Fruit fly (Drosophila melanogaster) whole organism, embryonic: Measurements from ENCODE around the gene CG31493.
A peak's percentile ranks its signal among the peaks of the same experiment; 100 is the strongest.

Experiments
- ATbp ChIP-seq: fragments of 200-800 bp; sonication (Bioruptor generic); optimal IDR thresholded peaks from 2 replicates; lab custom pipeline; 2017; ENCODE audit warnings: missing biosample characterization, mild to moderate bottlenecking, missing genetic modification characterization, missing genetic modification reagents
- Blimp-1 ChIP-seq: fragments of 200-800 bp; sonication (Bioruptor generic); optimal IDR thresholded peaks from 3 replicates; lab custom pipeline; 2018; ENCODE audit warnings: missing biosample characterization, missing genetic modification characterization, mild to moderate bottlenecking, moderate library complexity, missing genetic modification reagents
- CG1024 ChIP-seq: fragments of 200-800 bp; sonication (Bioruptor generic); IDR thresholded peaks from 2 replicates; pipeline ENCODE4 v1.3.6; 2022; ENCODE audit warnings: missing biosample characterization, missing genetic modification characterization
- CG11247 ChIP-seq: fragments of 200-800 bp; sonication (Bioruptor generic); IDR thresholded peaks from 2 replicates; pipeline ENCODE4 v1.3.6; 2022; ENCODE audit warnings: missing biosample characterization, missing genetic modification characterization
- CG13123 ChIP-seq: fragments of 200-800 bp; sonication (Bioruptor generic); optimal IDR thresholded peaks from 2 replicates; lab custom pipeline; 2016; ENCODE audit warnings: missing biosample characterization, missing genetic modification characterization
- CG13624 ChIP-seq: fragments of 200-800 bp; sonication (Bioruptor generic); optimal IDR thresholded peaks from 2 replicates; lab custom pipeline; 2016; ENCODE audit warnings: missing biosample characterization, missing genetic modification characterization
- CG15269 ChIP-seq: fragments of 200-800 bp; sonication (Bioruptor generic); optimal IDR thresholded peaks from 2 replicates; lab custom pipeline; 2018; ENCODE audit warnings: missing biosample characterization, mild to moderate bottlenecking, missing genetic modification characterization, moderate library complexity
- CG16779 ChIP-seq: fragments of 200-800 bp; sonication (Bioruptor generic); IDR thresholded peaks from 2 replicates; pipeline ENCODE4 v1.3.6; 2022; ENCODE audit warnings: missing biosample characterization, missing genetic modification characterization
- CG16815 ChIP-seq: fragments of 200-800 bp; sonication (Bioruptor generic); optimal IDR thresholded peaks from 3 replicates; lab custom pipeline; 2017; ENCODE audit warnings: missing biosample characterization, mild to moderate bottlenecking, missing genetic modification characterization
- CG17385 ChIP-seq: fragments of 200-800 bp; sonication (Bioruptor generic); optimal IDR thresholded peaks from 3 replicates; lab custom pipeline; 2018; ENCODE audit warnings: missing biosample characterization, mild to moderate bottlenecking, missing genetic modification characterization
- CG17612 ChIP-seq: fragments of 200-800 bp; sonication (Bioruptor generic); IDR thresholded peaks from 2 replicates; pipeline ENCODE4 v1.3.6; 2022; ENCODE audit warnings: missing biosample characterization, missing genetic modification characterization
- CG18262 ChIP-seq: fragments of 200-800 bp; optimal IDR thresholded peaks from 3 replicates; lab custom pipeline; 2019; ENCODE audit warnings: missing biosample characterization, mild to moderate bottlenecking, missing genetic modification characterization, moderate library complexity
- CG2129 ChIP-seq: fragments of 200-800 bp; sonication (Bioruptor generic); IDR thresholded peaks from 2 replicates; pipeline ENCODE4 v1.3.6; 2022; ENCODE audit warnings: missing biosample characterization, missing genetic modification characterization; ENCODE audit not compliant: partially characterized antibody
- CG2678 ChIP-seq: fragments of 200-800 bp; sonication (Bioruptor generic); optimal IDR thresholded peaks from 3 replicates; lab custom pipeline; 2019; ENCODE audit warnings: missing biosample characterization, mild to moderate bottlenecking, missing genetic modification characterization, moderate library complexity
- CG30431 ChIP-seq: fragments of 200-800 bp; sonication (Bioruptor generic); optimal IDR thresholded peaks from 2 replicates; lab custom pipeline; 2017; ENCODE audit warnings: missing biosample characterization, missing genetic modification characterization
- CG42726 ChIP-seq: fragments of 200-800 bp; sonication (Bioruptor generic); IDR thresholded peaks from 2 replicates; pipeline ENCODE4 v1.3.6; 2022; ENCODE audit warnings: missing biosample characterization, missing genetic modification characterization; ENCODE audit not compliant: partially characterized antibody
- CG4282 ChIP-seq: fragments of 200-800 bp; sonication (Bioruptor generic); optimal IDR thresholded peaks from 2 replicates; lab custom pipeline; 2016; ENCODE audit warnings: missing biosample characterization, missing genetic modification characterization
- CG6791 ChIP-seq: fragments of 200-800 bp; sonication (Bioruptor generic); IDR thresholded peaks from 3 replicates; pipeline ENCODE4 v1.3.6; 2022; ENCODE audit warnings: missing biosample characterization, missing genetic modification characterization; ENCODE audit not compliant: partially characterized antibody
- CG7786 ChIP-seq: fragments of 200-800 bp; sonication (Bioruptor generic); optimal IDR thresholded peaks from 2 replicates; lab custom pipeline; 2016; ENCODE audit warnings: missing biosample characterization, missing genetic modification characterization
- Dad ChIP-seq: fragments of 200-800 bp; sonication (Bioruptor generic); optimal IDR thresholded peaks from 3 replicates; lab custom pipeline; 2016; ENCODE audit warnings: missing biosample characterization, missing genetic modification characterization
- Doc3 ChIP-seq: fragments of 200-800 bp; sonication (Bioruptor generic); IDR thresholded peaks from 3 replicates; pipeline ENCODE4 v1.3.6; 2022; ENCODE audit warnings: missing biosample characterization, missing genetic modification characterization; ENCODE audit not compliant: partially characterized antibody
- E2f2 ChIP-seq: fragments of 200-800 bp; sonication (Bioruptor generic); IDR thresholded peaks from 2 replicates; pipeline ENCODE4 v1.3.6; 2022; ENCODE audit warnings: missing biosample characterization, missing genetic modification characterization
- Fer1 ChIP-seq: fragments of 200-800 bp; sonication (Bioruptor generic); optimal IDR thresholded peaks from 2 replicates; lab custom pipeline; 2017; ENCODE audit warnings: missing biosample characterization, mild to moderate bottlenecking, missing genetic modification characterization
- Gsc ChIP-seq: fragments of 200-800 bp; sonication (Bioruptor generic); IDR thresholded peaks from 2 replicates; pipeline ENCODE4 v1.3.6; 2022; ENCODE audit warnings: missing biosample characterization, missing genetic modification characterization
- Hsf ChIP-seq: fragments of 200-800 bp; sonication (Bioruptor generic); optimal IDR thresholded peaks from 3 replicates; lab custom pipeline; 2016; ENCODE audit warnings: missing biosample characterization, missing genetic modification characterization
- MESR4 ChIP-seq: fragments of 200-800 bp; sonication (Bioruptor generic); optimal IDR thresholded peaks from 2 replicates; lab custom pipeline; 2018; ENCODE audit warnings: missing biosample characterization, mild to moderate bottlenecking, missing genetic modification characterization, moderate library complexity
- NC2β ChIP-seq: fragments of 200-800 bp; sonication (Bioruptor generic); optimal IDR thresholded peaks from 2 replicates; lab custom pipeline; 2016; ENCODE audit warnings: missing biosample characterization, missing genetic modification characterization
- Nf-YA ChIP-seq: fragments of 200-800 bp; sonication (Bioruptor generic); IDR thresholded peaks from 2 replicates; pipeline ENCODE4 v1.3.6; 2022; ENCODE audit warnings: missing biosample characterization, missing genetic modification characterization
- Taf1 ChIP-seq: fragments of 200-800 bp; sonication (Bioruptor generic); IDR thresholded peaks from 2 replicates; pipeline ENCODE4 v1.3.6; 2022; ENCODE audit warnings: missing biosample characterization, missing genetic modification characterization
- Usf ChIP-seq: fragments of 200-800 bp; sonication (Bioruptor generic); optimal IDR thresholded peaks from 2 replicates; lab custom pipeline; 2017; ENCODE audit warnings: missing genotype, missing biosample characterization, missing genetic modification characterization
- Vsx1 ChIP-seq: fragments of 200-800 bp; sonication (Bioruptor generic); optimal IDR thresholded peaks from 2 replicates; lab custom pipeline; 2017; ENCODE audit warnings: missing biosample characterization, mild to moderate bottlenecking, missing genetic modification characterization, missing genetic modification reagents
- btn ChIP-seq: fragments of 200-800 bp; sonication (Bioruptor generic); optimal IDR thresholded peaks from 2 replicates; lab custom pipeline; 2016; ENCODE audit warnings: missing biosample characterization, missing genetic modification characterization
- cad ChIP-seq: fragments of >200 bp; optimal IDR thresholded peaks from 2 replicates; lab custom pipeline; 2017; ENCODE audit warnings: missing biosample characterization, missing genetic modification characterization
- chm ChIP-seq: fragments of 200-800 bp; sonication (Bioruptor generic); IDR thresholded peaks from 2 replicates; pipeline ENCODE4 v1.3.6; 2022; ENCODE audit warnings: missing biosample characterization, missing genetic modification characterization
- crp ChIP-seq, 2 experiments: fragments of 200-800 bp; sonication (Bioruptor generic); optimal IDR thresholded peaks; 2 replicates in 1 of 2; 3 replicates in 1 of 2; lab custom pipeline; 2017; ENCODE audit warnings: missing biosample characterization in 2 of 2, missing genetic modification characterization in 2 of 2, mild to moderate bottlenecking in 1 of 2, moderate library complexity in 1 of 2
- cwo ChIP-seq: fragments of 200-800 bp; sonication (Bioruptor generic); optimal IDR thresholded peaks from 3 replicates; lab custom pipeline; 2017; ENCODE audit warnings: missing biosample characterization, missing genetic modification characterization, mild to moderate bottlenecking, moderate library complexity, missing genetic modification reagents
- fu2 ChIP-seq: fragments of 200-800 bp; sonication (Bioruptor generic); optimal IDR thresholded peaks from 2 replicates; lab custom pipeline; 2016; ENCODE audit warnings: missing biosample characterization, missing genetic modification characterization
- ind ChIP-seq: fragments of 200-800 bp; sonication (Bioruptor generic); optimal IDR thresholded peaks from 3 replicates; lab custom pipeline; 2016; ENCODE audit warnings: missing biosample characterization, missing genetic modification characterization
- lmd ChIP-seq: fragments of 200-800 bp; sonication (Bioruptor generic); IDR thresholded peaks from 2 replicates; pipeline ENCODE4 v1.3.6; 2022; ENCODE audit warnings: missing biosample characterization, missing genetic modification characterization
- lola ChIP-seq, 3 experiments: fragments of >200 bp in 2 of 3; fragments of 200-800 bp in 1 of 3; sonication (Bioruptor generic) in 1 of 3; optimal IDR thresholded peaks; 2 replicates each; lab custom pipeline; 2017 to 2019; ENCODE audit warnings: missing biosample characterization in 3 of 3, missing genetic modification characterization in 3 of 3, mild to moderate bottlenecking in 1 of 3, moderate library complexity in 1 of 3
- pb ChIP-seq: fragments of 200-800 bp; sonication (Bioruptor generic); optimal IDR thresholded peaks from 3 replicates; lab custom pipeline; 2016; ENCODE audit warnings: missing biosample characterization, missing genetic modification characterization
- ranshi ChIP-seq: fragments of 200-800 bp; sonication (Bioruptor generic); IDR thresholded peaks from 2 replicates; pipeline ENCODE4 v1.3.6; 2022; ENCODE audit warnings: missing biosample characterization, missing genetic modification characterization
- run ChIP-seq: fragments of 200-800 bp; sonication (Bioruptor generic); optimal IDR thresholded peaks from 3 replicates; lab custom pipeline; 2018; ENCODE audit warnings: missing biosample characterization, mild to moderate bottlenecking, missing genetic modification characterization
- scrt ChIP-seq: fragments of 200-800 bp; sonication (Bioruptor generic); optimal IDR thresholded peaks from 2 replicates; lab custom pipeline; 2018; ENCODE audit warnings: missing biosample characterization, mild to moderate bottlenecking, missing genetic modification characterization, moderate library complexity
- slp2 ChIP-seq: fragments of 200-800 bp; sonication (Bioruptor generic); optimal IDR thresholded peaks from 2 replicates; lab custom pipeline; 2016; ENCODE audit warnings: missing biosample characterization, missing genetic modification characterization
- stc ChIP-seq: fragments of 200-800 bp; sonication (Bioruptor generic); IDR thresholded peaks from 2 replicates; pipeline ENCODE4 v1.3.6; 2022; ENCODE audit warnings: missing biosample characterization, missing genetic modification characterization
- ttk ChIP-seq: fragments of 200-800 bp; sonication (Bioruptor generic); IDR thresholded peaks from 2 replicates; pipeline ENCODE4 v2.1.2; 2022; ENCODE audit warnings: missing biosample characterization, missing genetic modification characterization
- yki ChIP-seq: fragments of >200 bp; optimal IDR thresholded peaks from 3 replicates; lab custom pipeline; 2018
- zfh1 ChIP-seq: fragments of 200-800 bp; sonication (Bioruptor generic); IDR thresholded peaks from 3 replicates; pipeline ENCODE4 v1.3.6; 2022; ENCODE audit warnings: missing biosample characterization, missing genetic modification characterization

Gene CG31493

dm6 chr3R:7086377-7087200, 44.8 kb upstream of the CG31493 start, which contains the start of gene alphaTub84B (continued):
- TF ChIP-seq ind (GFP tag; lab: Kevin White, UChicago) (peak; percentile 18), run (peak; percentile 2), CG13123 (GFP tag; lab: Kevin White, UChicago) (peak; percentile 56), CG17385 (GFP tag; lab: Kevin White, UChicago) (peak; percentile 77), cad (no peak), fu2 (peak; percentile 41), zfh1 (peak; percentile 78), Gsc (GFP tag; lab: Robert Waterston, UW) (no peak), btn (GFP tag; lab: Kevin White, UChicago) (peak; percentile 67), Taf1 (GFP tag; lab: Robert Waterston, UW) (no peak), Hsf (GFP tag; lab: Kevin White, UChicago) (peak; percentile 1), Doc3 (GFP tag; lab: Robert Waterston, UW) (no peak), CG1024 (GFP tag; lab: Robert Waterston, UW) (no peak; the same call in 1 of the 2 replicates), MESR4 (GFP tag; lab: Kevin White, UChicago) (peak; percentile 95), E2f2 (GFP tag; lab: Robert Waterston, UW) (peak; percentile 33), Fer1 (peak; percentile 82), CG7786 (GFP tag; lab: Kevin White, UChicago) (peak; percentile 54), cwo (GFP tag; lab: Kevin White, UChicago) (peak; percentile 67), stc (peak; percentile 64; the same call in 1 of the 2 replicates), lola (GFP tag; optimal IDR thresholded peaks at IDR 0.05; lab: Kevin White, UChicago) (no peak), CG2129 (GFP tag; lab: Robert Waterston, UW) (no peak), ttk (GFP tag; lab: Robert Waterston, UW) (peak; percentile 13; the same call in 1 of the 2 replicates), CG18262 (tag; lab: Kevin White, UChicago) (peak; percentile 33), CG13624 (GFP tag; lab: Kevin White, UChicago) (peak; percentile 87), CG6791 (GFP tag; lab: Robert Waterston, UW) (peak; percentile 66), Vsx1 (GFP tag; lab: Kevin White, UChicago) (peak; percentile 54), slp2 (GFP tag; lab: Kevin White, UChicago) (peak; percentile 30), ATbp (GFP tag; lab: Kevin White, UChicago) (peak; percentile 11), crp (GFP tag; optimal IDR thresholded peaks at IDR 0.05; lab: Kevin White, UChicago) (no peak), Blimp-1 (peak; percentile 48), lmd (GFP tag; lab: Robert Waterston, UW) (peak; percentile 10; the same call in 1 of the 2 replicates), CG16779 (GFP tag; lab: Robert Waterston, UW) (peak; percentile 66), Dad (peak; percentile 47), ranshi (GFP tag; lab: Robert Waterston, UW) (peak; percentile 44; the same call in 1 of the 2 replicates), CG11247 (GFP tag; lab: Robert Waterston, UW) (peak; percentile 65), NC2β (GFP tag; lab: Kevin White, UChicago) (peak; percentile 87), CG30431 (no peak), chm (GFP tag; lab: Robert Waterston, UW) (peak; percentile 96), CG15269 (tag; lab: Kevin White, UChicago) (peak; percentile 75), CG4282 (peak; percentile 81), scrt (peak; percentile 76), CG17612 (no peak; the same call in 1 of the 2 replicates), CG42726 (peak; percentile 89), CG2678 (tag; lab: Kevin White, UChicago) (peak; percentile 64), CG16815 (no peak), Nf-YA (GFP tag; lab: Robert Waterston, UW) (no peak), yki (no peak), Usf (GFP tag; lab: Kevin White, UChicago) (no peak), pb (GFP tag; lab: Kevin White, UChicago) (peak; percentile 79)
